Fruit fly (Drosophila melanogaster) whole organism, embryonic: Measurements from ENCODE around the gene Ptp10D.

Source experiments
- CG10654 ChIP-seq: fragments of 200-800 bp; sonication (Bioruptor generic); optimal IDR thresholded peaks from 2 replicates; lab custom pipeline; 2016; ENCODE audit warnings: missing biosample characterization, missing genetic modification characterization
- CG10979 ChIP-seq: fragments of 200-800 bp; sonication (Bioruptor generic); optimal IDR thresholded peaks from 2 replicates; lab custom pipeline; 2018; ENCODE audit warnings: missing biosample characterization, mild to moderate bottlenecking, missing genetic modification characterization, moderate library complexity
- CG11504 ChIP-seq: fragments of 200-800 bp; sonication (Bioruptor generic); optimal IDR thresholded peaks from 3 replicates; lab custom pipeline; 2019; ENCODE audit warnings: missing biosample characterization, mild to moderate bottlenecking, missing genetic modification characterization, moderate library complexity
- CG12659 ChIP-seq: fragments of 200-800 bp; sonication (Bioruptor generic); optimal IDR thresholded peaks from 3 replicates; lab custom pipeline; 2017; ENCODE audit warnings: mild to moderate bottlenecking, missing biosample characterization, missing genetic modification reagents, missing genetic modification characterization
- CG13894 ChIP-seq: fragments of 200-800 bp; sonication (Bioruptor generic); optimal IDR thresholded peaks from 3 replicates; lab custom pipeline; 2018; ENCODE audit warnings: missing biosample characterization, mild to moderate bottlenecking, missing genetic modification characterization, moderate library complexity
- CG15479 ChIP-seq: fragments of 200-800 bp; sonication (Bioruptor generic); optimal IDR thresholded peaks from 3 replicates; lab custom pipeline; 2019; ENCODE audit warnings: missing biosample characterization, mild to moderate bottlenecking, missing genetic modification characterization, moderate library complexity
- CG1832 ChIP-seq: fragments of 200-800 bp; sonication (Bioruptor generic); optimal IDR thresholded peaks from 2 replicates; lab custom pipeline; 2017; ENCODE audit warnings: missing biosample characterization, mild to moderate bottlenecking, missing genetic modification characterization, inconsistent platforms
- CG30403 ChIP-seq: fragments of 200-800 bp; sonication (Bioruptor generic); optimal IDR thresholded peaks from 3 replicates; lab custom pipeline; 2016; ENCODE audit warnings: missing biosample characterization, missing genetic modification characterization
- CG3281 ChIP-seq: fragments of 200-800 bp; sonication (Bioruptor generic); optimal IDR thresholded peaks from 3 replicates; lab custom pipeline; 2017; ENCODE audit warnings: missing biosample characterization, mild to moderate bottlenecking, missing genetic modification characterization
- CG7928 ChIP-seq: fragments of 200-800 bp; sonication (Bioruptor generic); optimal IDR thresholded peaks from 2 replicates; lab custom pipeline; 2017; ENCODE audit warnings: missing biosample characterization, mild to moderate bottlenecking, missing genetic modification characterization
- CG8281 ChIP-seq: fragments of 200-800 bp; sonication (Bioruptor generic); optimal IDR thresholded peaks from 2 replicates; lab custom pipeline; 2018; ENCODE audit warnings: missing biosample characterization, mild to moderate bottlenecking, missing genetic modification characterization, moderate library complexity
- CG8478 ChIP-seq: fragments of >200 bp; optimal IDR thresholded peaks from 2 replicates; lab custom pipeline; 2018
- CG9797 ChIP-seq: fragments of 200-800 bp; sonication (Bioruptor generic); optimal IDR thresholded peaks from 3 replicates; lab custom pipeline; 2018; ENCODE audit warnings: missing biosample characterization, mild to moderate bottlenecking, missing genetic modification characterization
- CTCF ChIP-seq: fragments of 200-800 bp; sonication (Bioruptor generic); optimal IDR thresholded peaks from 2 replicates; lab custom pipeline; 2017; ENCODE audit warnings: missing biosample characterization, mild to moderate bottlenecking, missing genetic modification characterization, moderate library complexity
- D19B ChIP-seq: fragments of 200-800 bp; sonication (Bioruptor generic); optimal IDR thresholded peaks from 2 replicates; lab custom pipeline; 2017; ENCODE audit warnings: missing biosample characterization, mild to moderate bottlenecking, missing genetic modification characterization
- Drgx ChIP-seq: fragments of 200-800 bp; sonication (Bioruptor generic); IDR thresholded peaks from 2 replicates; pipeline ENCODE4 v1.3.6; 2022; ENCODE audit warnings: missing biosample characterization, missing genetic modification characterization
- Eip74EF ChIP-seq, 2 experiments: fragments of 200-800 bp in 1 of 2; fragments of >200 bp in 1 of 2; sonication (Bioruptor generic) in 1 of 2; optimal IDR thresholded peaks; 2 replicates each; lab custom pipeline; 2017 to 2019; ENCODE audit warnings: missing biosample characterization in 2 of 2, missing genetic modification characterization in 2 of 2, mild to moderate bottlenecking in 1 of 2, moderate library complexity in 1 of 2
- Ets65A ChIP-seq: fragments of 200-800 bp; sonication (Bioruptor generic); peaks from one replicate; lab custom pipeline; 2016; ENCODE audit warnings: missing biosample characterization, missing genetic modification characterization
- GATAe ChIP-seq: fragments of 200-800 bp; sonication (Bioruptor generic); conservative IDR thresholded peaks from 2 replicates; pipeline ENCODE4 v1.3.6; 2022; ENCODE audit warnings: missing biosample characterization, missing genetic modification characterization
- Gsc ChIP-seq: fragments of 200-800 bp; sonication (Bioruptor generic); IDR thresholded peaks from 2 replicates; pipeline ENCODE4 v1.3.6; 2022; ENCODE audit warnings: missing biosample characterization, missing genetic modification characterization
- Gug ChIP-seq: fragments of 200-800 bp; sonication (Bioruptor generic); IDR thresholded peaks from 4 replicates; pipeline ENCODE4 v1.3.6; 2022; ENCODE audit warnings: missing biosample characterization, missing genetic modification characterization
- Hr39 ChIP-seq: fragments of >200 bp; optimal IDR thresholded peaks from 2 replicates; lab custom pipeline; 2017
- Hr51 ChIP-seq, 2 experiments: fragments of 200-800 bp; sonication (Bioruptor generic); optimal IDR thresholded peaks; 2 replicates in 1 of 2; 3 replicates in 1 of 2; lab custom pipeline; 2016 to 2018; ENCODE audit warnings: missing biosample characterization in 2 of 2, missing genetic modification characterization in 2 of 2, mild to moderate bottlenecking in 1 of 2, moderate library complexity in 1 of 2
- Hsf ChIP-seq: fragments of 200-800 bp; sonication (Bioruptor generic); optimal IDR thresholded peaks from 3 replicates; lab custom pipeline; 2016; ENCODE audit warnings: missing biosample characterization, missing genetic modification characterization
- Med ChIP-seq: fragments of 200-800 bp; sonication (Bioruptor generic); peaks from one replicate; lab custom pipeline; 2016; ENCODE audit warnings: missing biosample characterization, missing genetic modification characterization, mild to moderate bottlenecking, inconsistent platforms, moderate library complexity
- Nf-YC ChIP-seq: fragments of 200-800 bp; optimal IDR thresholded peaks from 3 replicates; lab custom pipeline; 2019; ENCODE audit warnings: missing biosample characterization, mild to moderate bottlenecking, missing genetic modification characterization, moderate library complexity
- Pdp1 ChIP-seq, 2 experiments: fragments of 200-800 bp; sonication (Bioruptor generic); optimal IDR thresholded peaks; 3 replicates each; lab custom pipeline; 2016; ENCODE audit warnings: missing biosample characterization in 2 of 2, missing genetic modification characterization in 2 of 2, mild to moderate bottlenecking in 1 of 2, moderate library complexity in 1 of 2
- Poxn ChIP-seq: fragments of 200-800 bp; sonication (Bioruptor generic); IDR thresholded peaks from 2 replicates; pipeline ENCODE4 v1.3.6; 2022; ENCODE audit warnings: missing biosample characterization, missing genetic modification characterization
- Six4 ChIP-seq: fragments of 200-800 bp; sonication (Bioruptor generic); optimal IDR thresholded peaks from 2 replicates; lab custom pipeline; 2016; ENCODE audit warnings: missing biosample characterization, missing genetic modification characterization
- Sox102F ChIP-seq: fragments of 200-800 bp; sonication (Bioruptor generic); optimal IDR thresholded peaks from 2 replicates; lab custom pipeline; 2018; ENCODE audit warnings: missing biosample characterization, mild to moderate bottlenecking, missing genetic modification characterization, moderate library complexity
- Xrp1 ChIP-seq: fragments of 200-800 bp; sonication (Bioruptor generic); IDR thresholded peaks from 2 replicates; pipeline ENCODE4 v1.3.6; 2022; ENCODE audit warnings: missing biosample characterization, missing genetic modification characterization
- aop ChIP-seq: fragments of 200-800 bp; sonication (Bioruptor generic); IDR thresholded peaks from 2 replicates; pipeline ENCODE4 v1.3.6; 2022; ENCODE audit warnings: missing biosample characterization, missing genetic modification characterization
- caup ChIP-seq: fragments of 200-800 bp; sonication (Bioruptor generic); optimal IDR thresholded peaks from 3 replicates; lab custom pipeline; 2017; ENCODE audit warnings: missing biosample characterization, mild to moderate bottlenecking, missing genetic modification characterization, moderate library complexity; ENCODE audit not compliant: severe bottlenecking
- cg ChIP-seq: fragments of 200-800 bp; sonication (Bioruptor generic); optimal IDR thresholded peaks from 3 replicates; lab custom pipeline; 2019; ENCODE audit warnings: missing biosample characterization, mild to moderate bottlenecking, missing genetic modification characterization, moderate library complexity
- cwo ChIP-seq: fragments of 200-800 bp; sonication (Bioruptor generic); optimal IDR thresholded peaks from 3 replicates; lab custom pipeline; 2017; ENCODE audit warnings: missing biosample characterization, missing genetic modification characterization, mild to moderate bottlenecking, moderate library complexity, missing genetic modification reagents
- dmrt99B ChIP-seq: fragments of 200-800 bp; sonication (Bioruptor generic); optimal IDR thresholded peaks from 2 replicates; lab custom pipeline; 2018; ENCODE audit warnings: missing biosample characterization, mild to moderate bottlenecking, missing genetic modification characterization, moderate library complexity
- gem ChIP-seq: fragments of 200-800 bp; sonication (Bioruptor generic); optimal IDR thresholded peaks from 2 replicates; lab custom pipeline; 2019; ENCODE audit warnings: missing biosample characterization, mild to moderate bottlenecking, missing genetic modification characterization, moderate library complexity
- gsb-n ChIP-seq: fragments of 200-800 bp; sonication (Bioruptor generic); optimal IDR thresholded peaks from 3 replicates; lab custom pipeline; 2018; ENCODE audit warnings: missing biosample characterization, mild to moderate bottlenecking, missing genetic modification characterization
- hbn ChIP-seq: fragments of 200-800 bp; sonication (Bioruptor generic); IDR thresholded peaks from 2 replicates; pipeline ENCODE4 v1.3.6; 2022; ENCODE audit warnings: missing biosample characterization, missing genetic modification characterization; ENCODE audit not compliant: partially characterized antibody
- ind ChIP-seq: fragments of 200-800 bp; sonication (Bioruptor generic); optimal IDR thresholded peaks from 3 replicates; lab custom pipeline; 2016; ENCODE audit warnings: missing biosample characterization, missing genetic modification characterization
- lab ChIP-seq: fragments of 200-800 bp; sonication (Bioruptor generic); optimal IDR thresholded peaks from 3 replicates; lab custom pipeline; 2017; ENCODE audit warnings: missing biosample characterization, missing genetic modification characterization, mild to moderate bottlenecking, moderate library complexity, missing genetic modification reagents
- nmo ChIP-seq: fragments of 200-800 bp; sonication (Bioruptor generic); optimal IDR thresholded peaks from 2 replicates; lab custom pipeline; 2018; ENCODE audit warnings: missing biosample characterization, mild to moderate bottlenecking, missing genetic modification characterization, moderate library complexity
- phol ChIP-seq: fragments of 200-800 bp; sonication (Bioruptor generic); optimal IDR thresholded peaks from 3 replicates; lab custom pipeline; 2018; ENCODE audit warnings: missing biosample characterization, mild to moderate bottlenecking, missing genetic modification characterization, moderate library complexity
- row ChIP-seq: fragments of 200-800 bp; sonication (Bioruptor generic); IDR thresholded peaks from 3 replicates; pipeline ENCODE4 v1.3.6; 2022; ENCODE audit warnings: missing biosample characterization, missing genetic modification characterization
- sens ChIP-seq: fragments of 200-800 bp; sonication (Bioruptor generic); peaks from one replicate; lab custom pipeline; 2016; ENCODE audit warnings: missing biosample characterization, missing genetic modification characterization
- sr ChIP-seq: fragments of 200-800 bp; sonication (Bioruptor generic); IDR thresholded peaks from 3 replicates; pipeline ENCODE4 v1.3.6; 2022; ENCODE audit warnings: missing biosample characterization, missing genetic modification characterization
- vfl ChIP-seq: fragments of 200-800 bp; sonication (Bioruptor generic); optimal IDR thresholded peaks from 2 replicates; lab custom pipeline; 2016; ENCODE audit warnings: missing biosample characterization, missing genetic modification characterization
- wor ChIP-seq: fragments of 200-800 bp; sonication (Bioruptor generic); IDR thresholded peaks from 2 replicates; pipeline ENCODE4 v1.3.6; 2022; ENCODE audit warnings: missing biosample characterization, missing genetic modification characterization

Ptp10D gene

dm6 chrX:11644530-11645080 lies 22.8 kb downstream of the Ptp10D start (continued):
- peak; percentile 71 for TF ChIP-seq Ets65A
- TF ChIP-seq sr (GFP tag; lab: Robert Waterston, UW), result no peak
- peak; percentile 67 for TF ChIP-seq CG1832 (GFP tag; lab: Kevin White, UChicago)
- TF ChIP-seq CG15479 (GFP tag; lab: Kevin White, UChicago), result no peak
- peak; percentile 3 for TF ChIP-seq CG13894 (tag; lab: Kevin White, UChicago)
- TF ChIP-seq D19B (GFP tag; lab: Kevin White, UChicago), result no peak
- no peak for TF ChIP-seq CG11504 (tag; lab: Kevin White, UChicago)
- TF ChIP-seq nmo (GFP tag; lab: Kevin White, UChicago), result no peak
- peak; percentile 49 for TF ChIP-seq CG8478 (lab: Kevin White, UChicago)
- no peak for TF ChIP-seq Eip74EF (GFP tag; optimal IDR thresholded peaks at IDR 0.05; lab: Kevin White, UChicago)
- no peak for TF ChIP-seq CG12659 (GFP tag; lab: Kevin White, UChicago)
- TF ChIP-seq Six4 (GFP tag; lab: Kevin White, UChicago), result no peak
- TF ChIP-seq caup, result no peak
- peak; percentile 33 for TF ChIP-seq Nf-YC (tag; lab: Kevin White, UChicago)
- no peak for TF ChIP-seq wor (GFP tag; lab: Robert Waterston, UW)
- TF ChIP-seq Drgx (GFP tag; lab: Robert Waterston, UW), result no peak
- TF ChIP-seq dmrt99B (tag; lab: Kevin White, UChicago), result no peak
- TF ChIP-seq CG10654 (GFP tag; lab: Kevin White, UChicago), result no peak
- no peak for TF ChIP-seq gsb-n (tag; lab: Kevin White, UChicago)
- no peak for TF ChIP-seq Poxn
- no peak for TF ChIP-seq CG9797 (GFP tag; lab: Kevin White, UChicago)
- TF ChIP-seq cg (GFP tag; lab: Kevin White, UChicago), result peak; percentile 45
- TF ChIP-seq, all 482 proteins: peak for 16

DNA sequence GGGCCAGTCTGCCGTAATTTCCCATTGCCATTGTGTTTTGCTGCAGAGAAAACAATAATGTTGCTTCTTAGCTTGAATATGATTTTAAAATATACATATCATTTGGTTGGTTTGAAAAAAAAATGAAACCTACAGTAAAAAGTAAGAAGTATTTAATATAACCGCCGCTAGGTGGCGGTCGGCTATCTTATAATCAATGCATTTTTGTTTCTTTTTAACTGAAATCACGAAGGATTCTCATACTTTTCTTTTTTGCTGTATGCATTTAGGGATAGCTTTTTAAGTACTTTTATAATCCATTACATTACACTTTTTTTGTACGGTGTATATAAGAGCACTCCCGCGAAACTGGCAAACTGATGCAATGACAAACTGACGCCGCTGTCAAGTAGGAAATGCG lies 29.6 kb downstream of the Ptp10D start:
- no peak for TF ChIP-seq cwo (GFP tag; lab: Kevin White, UChicago)
- TF ChIP-seq Med (GFP tag; lab: Kevin White, UChicago), result peak; percentile 14
- TF ChIP-seq ind, result no peak
- peak; percentile 56 for TF ChIP-seq CG10979 (tag; lab: Kevin White, UChicago)
- TF ChIP-seq CG8281, result peak; percentile 75
- peak; percentile 75 for TF ChIP-seq CTCF
- no peak for TF ChIP-seq vfl (GFP tag; lab: Kevin White, UChicago)
- peak; percentile 3 for TF ChIP-seq phol (tag; lab: Kevin White, UChicago)
- peak; percentile 8 for TF ChIP-seq Sox102F (GFP tag; lab: Kevin White, UChicago)
- TF ChIP-seq Ets65A, result peak; percentile 39
- peak; percentile 22 for TF ChIP-seq CG11504 (tag; lab: Kevin White, UChicago)
- TF ChIP-seq Drgx (GFP tag; lab: Robert Waterston, UW), result peak; percentile 22; the same call in 1 of the 2 replicates
- peak; percentile 20 for TF ChIP-seq dmrt99B (tag; lab: Kevin White, UChicago)
- no peak for TF ChIP-seq Hr39 (lab: Kevin White, UChicago)
- TF ChIP-seq CG7928, result no peak
- peak; percentile 12 for TF ChIP-seq gem (tag; lab: Kevin White, UChicago)
- 0 out of 3 replicates have a peak, but pooled peaks have one; percentile 6 for TF ChIP-seq row (GFP tag; lab: Robert Waterston, UW)

dm6 chrX:11652991-11653390 lies 31.2 kb downstream of the Ptp10D start:
- TF ChIP-seq Xrp1 (GFP tag; lab: Robert Waterston, UW) (peak; percentile 54; the same call in 1 of the 2 replicates), Gug (GFP tag; lab: Robert Waterston, UW) (0 out of 4 replicates have a peak, but pooled peaks have one; percentile 24), Med (GFP tag; lab: Kevin White, UChicago) (peak; percentile 80), ind (peak; percentile 39), CG30403 (GFP tag; lab: Kevin White, UChicago) (peak; percentile 28), Pdp1 (GFP tag; optimal IDR thresholded peaks at IDR 0.05; lab: Kevin White, UChicago) (peak; percentile 0 to 35), Gsc (no peak), CG11504 (tag; lab: Kevin White, UChicago) (peak; percentile 47), GATAe (no peak), Hr51 (GFP tag; optimal IDR thresholded peaks at IDR 0.05; lab: Kevin White, UChicago) (peak in 1 of 2 experiments; percentile 33), Hsf (GFP tag; lab: Kevin White, UChicago) (peak; percentile 5), CG3281 (peak; percentile 4), aop (no peak), hbn (no peak), sens (GFP tag; lab: Kevin White, UChicago) (peak; percentile 81), lab (GFP tag; lab: Kevin White, UChicago) (peak; percentile 59)
